Worm (Caenorhabditis elegans): ENCODE data around the gene flp-34.

DNA sequence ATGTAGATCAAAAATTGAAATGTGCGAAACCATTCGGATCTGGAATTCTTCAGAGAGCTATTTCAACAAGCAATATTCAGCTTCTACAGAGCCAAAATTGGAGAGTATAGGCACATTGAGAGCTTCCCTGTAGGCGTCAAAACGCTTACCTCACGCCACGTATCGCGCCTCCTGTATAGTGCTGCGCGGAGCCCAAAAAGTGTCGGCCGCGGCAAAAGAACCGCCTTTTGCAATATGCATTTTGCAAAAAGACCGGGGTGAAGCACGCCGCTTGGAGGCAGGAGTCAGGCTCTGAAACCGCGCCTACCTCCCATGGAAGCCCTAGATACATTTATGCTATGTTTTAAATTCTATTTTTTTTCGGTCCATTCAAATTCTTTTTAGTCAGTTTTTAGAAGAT, 18.4 kb upstream of the flp-34 start:
- no peak for TF ChIP-seq elt-2 (tag; optimal IDR thresholded peaks at IDR 0.05)
- no peak for TF ChIP-seq dve-1 (tag; optimal IDR thresholded peaks at IDR 0.05)
- no peak for TF ChIP-seq pqm-1 (tag; optimal IDR thresholded peaks at IDR 0.05)

Measured in whole organism, late embryonic.